Worm (Caenorhabditis elegans) whole organism, early embryonic: Measurements from ENCODE around the gene col-166.

Experiments used
- B0310.2 ChIP-seq: sonication (generic microtip); optimal IDR thresholded peaks from 2 replicates; lab custom pipeline; 2016; ENCODE audit warnings: mild to moderate bottlenecking, missing genetic modification characterization, missing compliant biosample characterization
- ama-1 ChIP-seq: fragments of 150-350 bp; optimal IDR thresholded peaks from 2 replicates; lab custom pipeline; 2014
- ceh-13 ChIP-seq: fragments of 200-800 bp; sonication (Bioruptor generic); optimal IDR thresholded peaks from 2 replicates; lab custom pipeline; 2018; ENCODE audit warnings: mild to moderate bottlenecking, missing genetic modification characterization, missing compliant biosample characterization
- ceh-36 ChIP-seq: sonication (generic microtip); optimal IDR thresholded peaks from 2 replicates; lab custom pipeline; 2016; ENCODE audit warnings: missing genetic modification characterization, inconsistent platforms, missing compliant biosample characterization
- flt-1 ChIP-seq: fragments of 200-800 bp; sonication (Bioruptor generic); IDR thresholded peaks from 2 replicates; pipeline ENCODE4 v1.3.6; 2022; ENCODE audit warnings: missing genetic modification characterization, missing compliant biosample characterization
- hnd-1 ChIP-seq: sonication (generic microtip); optimal IDR thresholded peaks from 2 replicates; lab custom pipeline; 2016; ENCODE audit warnings: missing genetic modification characterization, missing compliant biosample characterization
- tbx-37 ChIP-seq: fragments of 200-800 bp; sonication (Bioruptor generic); conservative IDR thresholded peaks from 2 replicates; pipeline ENCODE4 v1.3.6; 2022; ENCODE audit warnings: missing genetic modification reagents, missing genetic modification characterization, missing compliant biosample characterization
- tra-4 ChIP-seq: sonication (generic microtip); optimal IDR thresholded peaks from 2 replicates; lab custom pipeline; 2017; ENCODE audit warnings: missing genetic modification characterization, missing compliant biosample characterization

DNA sequence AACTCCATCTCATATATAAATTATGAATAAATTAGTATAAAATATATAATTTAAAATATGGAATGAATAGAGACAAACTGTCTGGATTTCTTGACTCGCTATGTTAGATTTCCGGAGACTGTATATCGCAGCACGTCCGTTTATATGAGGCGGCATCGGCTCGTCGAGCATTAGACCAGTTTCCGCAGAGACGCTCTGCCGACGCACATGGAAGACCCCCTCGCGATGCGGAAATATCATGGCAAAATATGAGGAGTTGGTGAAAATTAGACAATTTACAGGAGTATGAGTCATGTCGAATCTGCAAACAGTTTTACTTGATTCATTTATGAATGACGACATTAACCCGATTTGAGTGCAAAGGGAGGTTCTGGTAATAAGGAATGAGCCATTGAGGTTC, 39.7 kb downstream of the col-166 start, which contains the start of gene chtb-3:
- TF ChIP-seq ama-1 (lab: Kevin White, UChicago) (no peak), hnd-1 (no peak), flt-1 (GFP tag; lab: Robert Waterston, UW) (no peak), ceh-13 (no peak), ceh-36 (tag; lab: Kevin White, UChicago) (no peak), tra-4 (tag; lab: Kevin White, UChicago) (no peak), B0310.2 (tag; lab: Kevin White, UChicago) (no peak), tbx-37 (GFP tag; lab: Robert Waterston, UW) (no peak)
